Fruit fly (Drosophila melanogaster): Measurements from ENCODE around the gene COX6CL.

Gene COX6CL

dm6 chr2L:5790799-5791526 is 27.3 kb downstream of the COX6CL start (continued):
- TF ChIP-seq CG5245 (GFP tag; optimal IDR thresholded peaks at IDR 0.05) (no peak), CG15269 (tag; optimal IDR thresholded peaks at IDR 0.05) (peak; percentile 25), sens (GFP tag) (peak; percentile 52), exex (tag; optimal IDR thresholded peaks at IDR 0.05) (peak; percentile 95), CG1602 (GFP tag; optimal IDR thresholded peaks at IDR 0.05) (no peak), CG12942 (GFP tag; optimal IDR thresholded peaks at IDR 0.05) (no peak), fd3F (GFP tag; optimal IDR thresholded peaks at IDR 0.05) (no peak), CG34376 (GFP tag; optimal IDR thresholded peaks at IDR 0.05) (peak; percentile 26), Hr51 (GFP tag; optimal IDR thresholded peaks at IDR 0.05) (peak in 1 of 2 experiments; percentile 7), caup (GFP tag; optimal IDR thresholded peaks at IDR 0.05; ENCODE audit: severe bottlenecking) (peak; percentile 61), CG2678 (tag; optimal IDR thresholded peaks at IDR 0.05) (peak; percentile 10), Xbp1 (GFP tag; optimal IDR thresholded peaks at IDR 0.05) (no peak), CG6654 (GFP tag; optimal IDR thresholded peaks at IDR 0.05) (no peak), D19B (GFP tag; optimal IDR thresholded peaks at IDR 0.05) (no peak), CG7987 (GFP tag; optimal IDR thresholded peaks at IDR 0.05) (no peak), GATAe (GFP tag; conservative IDR thresholded peaks at IDR 0.05) (peak; percentile 20; the same call in 1 of the 2 replicates), Lim3 (GFP tag; IDR thresholded peaks at IDR 0.05) (no peak), sens-2 (GFP tag; IDR thresholded peaks at IDR 0.05) (0 out of 2 replicates have a peak, but pooled peaks have one; percentile 34), CG4360 (GFP tag; IDR thresholded peaks at IDR 0.05) (no peak), gem (tag; optimal IDR thresholded peaks at IDR 0.05) (peak; percentile 8)

DNA sequence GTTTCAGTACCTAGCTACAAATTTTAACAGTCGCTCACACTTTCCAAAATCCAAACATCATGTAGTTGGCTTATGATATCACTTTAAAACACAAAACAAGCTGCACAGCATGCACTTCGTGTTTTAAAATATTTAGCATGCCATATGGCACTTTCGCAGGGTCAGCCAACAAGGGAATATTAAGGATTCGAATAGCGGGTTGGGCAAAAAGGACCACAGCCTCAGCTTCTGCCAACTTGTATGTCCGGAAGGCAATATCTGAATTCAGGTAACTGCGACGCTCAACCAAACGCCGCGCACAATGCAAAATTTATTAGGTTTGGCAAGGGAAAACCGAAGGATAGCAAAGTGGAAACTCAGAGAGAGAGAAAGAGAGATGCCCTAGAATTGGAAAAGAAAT is 29.0 kb downstream of the COX6CL start:
- TF ChIP-seq CG15479 (GFP tag; optimal IDR thresholded peaks at IDR 0.05) (peak; percentile 15), danr (GFP tag; IDR thresholded peaks at IDR 0.05) (no peak), tll (GFP tag; optimal IDR thresholded peaks at IDR 0.05) (peak in 1 of 2 experiments; percentile 59), onecut (GFP tag; IDR thresholded peaks at IDR 0.05) (no peak), twi (tag; optimal IDR thresholded peaks at IDR 0.05) (peak; percentile 79), cad (GFP tag; optimal IDR thresholded peaks at IDR 0.05) (peak; percentile 54), Ets65A (GFP tag) (peak; percentile 29), zen (tag; optimal IDR thresholded peaks at IDR 0.05) (peak; percentile 46), pan (optimal IDR thresholded peaks at IDR 0.05) (no peak), pan (GFP tag; optimal IDR thresholded peaks at IDR 0.05 in 1 of 2, IDR thresholded peaks at IDR 0.05 in 1 of 2) (no peak)

- TF ChIP-seq CG11504 (tag; optimal IDR thresholded peaks at IDR 0.05) (no peak), D19A (tag; optimal IDR thresholded peaks at IDR 0.05) (no peak), exex (tag; optimal IDR thresholded peaks at IDR 0.05) (no peak), CG10431 (GFP tag; optimal IDR thresholded peaks at IDR 0.05) (no peak), CG4360 (GFP tag; IDR thresholded peaks at IDR 0.05) (no peak), eyg (GFP tag; optimal IDR thresholded peaks at IDR 0.05) (no peak), CG15514 (GFP tag; optimal IDR thresholded peaks at IDR 0.05) (no peak), CG7839 (tag; optimal IDR thresholded peaks at IDR 0.05) (no peak), chinmo (GFP tag; IDR thresholded peaks at IDR 0.05; ENCODE audit: partially characterized antibody) (no peak), CG1024 (GFP tag; IDR thresholded peaks at IDR 0.05) (no peak), dmrt11E (tag; optimal IDR thresholded peaks at IDR 0.05) (no peak), CG18011 (GFP tag; optimal IDR thresholded peaks at IDR 0.05) (no peak), gfzf (GFP tag; optimal IDR thresholded peaks at IDR 0.05) (no peak)
Measured at dm6 chr2L:5783731-5784130, 34.5 kb downstream of the COX6CL start, which contains the start of gene CG31913. Gene CG31913 (plus strand): TSS chr2L:5784031.

Measured in whole organism, embryonic.